Worm (Caenorhabditis elegans) whole organism, young adult: ENCODE data around the gene C47D12.5.
A peak's percentile ranks its signal among the peaks of the same experiment; 100 is the strongest.

ENCODE experiments used
- B0019.2 ChIP-seq: fragments of 200-800 bp; sonication (Bioruptor generic); conservative IDR thresholded peaks from 2 replicates; pipeline ENCODE4 v1.3.6; 2022; ENCODE audit warnings: missing genetic modification reagents, missing genetic modification characterization, missing compliant biosample characterization
- B0035.1 ChIP-seq: sonication (generic microtip); optimal IDR thresholded peaks from 2 replicates; lab custom pipeline; 2016; ENCODE audit warnings: missing genetic modification characterization, mild to moderate bottlenecking, missing compliant biosample characterization, missing genotype, missing genetic modification reagents
- F37B4.10 ChIP-seq: fragments of 200-800 bp; sonication (Bioruptor generic); IDR thresholded peaks from 2 replicates; pipeline ENCODE4 v1.3.6; 2022; ENCODE audit warnings: missing genetic modification characterization, missing compliant biosample characterization
- Y53F4B.3 ChIP-seq: fragments of 200-800 bp; sonication (Bioruptor generic); IDR thresholded peaks from 2 replicates; pipeline ENCODE4 v1.3.6; 2022; ENCODE audit warnings: missing genetic modification reagents, missing genetic modification characterization, missing compliant biosample characterization
- ama-1 ChIP-seq, 3 experiments: fragments of 150-350 bp in 1 of 3; sonication (generic microtip) in 2 of 3; optimal IDR thresholded peaks; 2 replicates each; lab custom pipeline; 2014 to 2018; ENCODE audit warnings: missing biosample characterization in 2 of 3, missing genetic modification characterization in 2 of 3, missing genetic modification reagents in 2 of 3
- athp-1 ChIP-seq: sonication (generic microtip); optimal IDR thresholded peaks from 2 replicates; lab custom pipeline; 2017; ENCODE audit warnings: mild to moderate bottlenecking, missing genetic modification characterization, missing compliant biosample characterization
- lag-1 ChIP-seq: fragments of 200-800 bp; sonication (Bioruptor generic); IDR thresholded peaks from 2 replicates; pipeline ENCODE4 v1.3.6; 2022; ENCODE audit warnings: missing genetic modification reagents, missing genetic modification characterization, missing compliant biosample characterization
- madf-8 ChIP-seq: fragments of 200-800 bp; sonication (Bioruptor generic); conservative IDR thresholded peaks from 2 replicates; pipeline ENCODE4 v1.3.6; 2022; ENCODE audit warnings: missing genetic modification reagents, missing genetic modification characterization, missing compliant biosample characterization
- nhr-120 ChIP-seq: fragments of 200-800 bp; sonication (Bioruptor generic); IDR thresholded peaks from 2 replicates; pipeline ENCODE4 v1.3.6; 2022; ENCODE audit warnings: missing genetic modification characterization, missing compliant biosample characterization
- repo-1 ChIP-seq: sonication (generic microtip); optimal IDR thresholded peaks from 2 replicates; lab custom pipeline; 2017; ENCODE audit warnings: mild to moderate bottlenecking, missing genetic modification characterization, missing compliant biosample characterization
- snpc-1.3 ChIP-seq: sonication (generic microtip); optimal IDR thresholded peaks from 2 replicates; lab custom pipeline; 2017; ENCODE audit warnings: missing genetic modification characterization, mild to moderate bottlenecking, missing compliant biosample characterization, antibody characterized with exemption, moderate library complexity, missing genotype, missing genetic modification reagents; ENCODE audit not compliant: insufficient read depth
- tlf-1 ChIP-seq: fragments of 200-800 bp; sonication (Bioruptor generic); optimal IDR thresholded peaks from 2 replicates; lab custom pipeline; 2018; ENCODE audit warnings: mild to moderate bottlenecking, missing genetic modification characterization, missing compliant biosample characterization
- unc-130 ChIP-seq: sonication (generic microtip); optimal IDR thresholded peaks from 2 replicates; lab custom pipeline; 2016; ENCODE audit warnings: missing genetic modification reagents, missing genetic modification characterization, missing compliant biosample characterization
- ztf-28 ChIP-seq: fragments of 200-800 bp; sonication (Bioruptor generic); IDR thresholded peaks from 2 replicates; pipeline ENCODE4 v1.3.6; 2022; ENCODE audit warnings: missing genetic modification reagents, missing genetic modification characterization, missing compliant biosample characterization

- TF ChIP-seq Y53F4B.3 (no peak), lag-1 (GFP tag; lab: Robert Waterston, UW) (no peak), athp-1 (tag; lab: Kevin White, UChicago) (no peak), snpc-1.3 (no peak), madf-8 (0 out of 2 replicates have a peak, but pooled peaks have one; percentile 17), B0019.2 (GFP tag; lab: Robert Waterston, UW) (no peak), repo-1 (tag; lab: Kevin White, UChicago) (no peak), unc-130 (GFP tag; lab: Kevin White, UChicago) (no peak), tlf-1 (GFP tag; lab: Kevin White, UChicago) (no peak), ztf-28 (GFP tag; lab: Robert Waterston, UW) (no peak), nhr-120 (GFP tag; lab: Robert Waterston, UW) (no peak), F37B4.10 (GFP tag; lab: Robert Waterston, UW) (no peak), ama-1 (optimal IDR thresholded peaks at IDR 0.05; lab: Kevin White, UChicago) (no peak), ama-1 (GFP tag; optimal IDR thresholded peaks at IDR 0.05; lab: Kevin White, UChicago) (no peak), B0035.1 (no peak)
Measured at ce11 chrII:11700635-11701034, 15.6 kb upstream of the C47D12.5 start.
